Fruit fly (Drosophila melanogaster) whole organism, embryonic: ENCODE measurements around the gene Vps52.

Source experiments
- ATbp ChIP-seq: fragments of 200-800 bp; sonication (Bioruptor generic); optimal IDR thresholded peaks from 2 replicates; lab custom pipeline; 2017; ENCODE audit warnings: missing biosample characterization, mild to moderate bottlenecking, missing genetic modification characterization, missing genetic modification reagents
- Asciz ChIP-seq: fragments of 200-800 bp; sonication (Bioruptor generic); optimal IDR thresholded peaks from 2 replicates; lab custom pipeline; 2017; ENCODE audit warnings: missing biosample characterization, mild to moderate bottlenecking, missing genetic modification characterization, missing genetic modification reagents
- Blimp-1 ChIP-seq: fragments of 200-800 bp; sonication (Bioruptor generic); optimal IDR thresholded peaks from 3 replicates; lab custom pipeline; 2018; ENCODE audit warnings: missing biosample characterization, missing genetic modification characterization, mild to moderate bottlenecking, moderate library complexity, missing genetic modification reagents
- Bteb2 ChIP-seq: fragments of 200-800 bp; sonication (Bioruptor generic); optimal IDR thresholded peaks from 2 replicates; lab custom pipeline; 2016; ENCODE audit warnings: missing biosample characterization, missing genetic modification characterization
- CG10274 ChIP-seq: fragments of 200-800 bp; sonication (Bioruptor generic); optimal IDR thresholded peaks from 3 replicates; lab custom pipeline; 2017; ENCODE audit warnings: missing biosample characterization, mild to moderate bottlenecking, missing genetic modification characterization
- CG10321 ChIP-seq: fragments of 200-800 bp; sonication (Bioruptor generic); IDR thresholded peaks from 2 replicates; pipeline ENCODE4 v1.3.6; 2022; ENCODE audit warnings: missing biosample characterization, missing genetic modification characterization
- CG11093 ChIP-seq: fragments of 200-800 bp; sonication (Bioruptor generic); IDR thresholded peaks from 3 replicates; pipeline ENCODE4 v1.3.6; 2022; ENCODE audit warnings: missing biosample characterization, missing genetic modification characterization
- CG11247 ChIP-seq: fragments of 200-800 bp; sonication (Bioruptor generic); IDR thresholded peaks from 2 replicates; pipeline ENCODE4 v1.3.6; 2022; ENCODE audit warnings: missing biosample characterization, missing genetic modification characterization
- CG11560 ChIP-seq: fragments of 200-800 bp; sonication (Bioruptor generic); IDR thresholded peaks from 3 replicates; pipeline ENCODE4 v1.3.6; 2022; ENCODE audit warnings: missing biosample characterization, missing genetic modification characterization
- CG12769 ChIP-seq: fragments of 200-800 bp; sonication (Bioruptor generic); optimal IDR thresholded peaks from 2 replicates; lab custom pipeline; 2019; ENCODE audit warnings: missing biosample characterization, mild to moderate bottlenecking, missing genetic modification characterization, moderate library complexity
- CG14710 ChIP-seq: fragments of 200-800 bp; sonication (Bioruptor generic); optimal IDR thresholded peaks from 3 replicates; lab custom pipeline; 2019; ENCODE audit warnings: missing biosample characterization, mild to moderate bottlenecking, missing genetic modification characterization, moderate library complexity
- CG14965 ChIP-seq: fragments of 200-800 bp; sonication (Bioruptor generic); optimal IDR thresholded peaks from 2 replicates; lab custom pipeline; 2016; ENCODE audit warnings: missing biosample characterization, missing genetic modification characterization, borderline replicate concordance
- CG15073 ChIP-seq: fragments of 200-800 bp; sonication (Bioruptor generic); optimal IDR thresholded peaks from 2 replicates; lab custom pipeline; 2016; ENCODE audit warnings: missing biosample characterization, missing genetic modification characterization
- CG17802 ChIP-seq: fragments of 200-800 bp; sonication (Bioruptor generic); optimal IDR thresholded peaks from 2 replicates; lab custom pipeline; 2018; ENCODE audit warnings: missing biosample characterization, mild to moderate bottlenecking, missing genetic modification characterization, moderate library complexity
- CG2199 ChIP-seq: fragments of 200-800 bp; sonication (Bioruptor generic); IDR thresholded peaks from 3 replicates; pipeline ENCODE4 v1.3.6; 2022; ENCODE audit warnings: missing biosample characterization, missing genetic modification characterization
- CG30020 ChIP-seq: fragments of 200-800 bp; optimal IDR thresholded peaks from 2 replicates; lab custom pipeline; 2019; ENCODE audit warnings: missing biosample characterization, mild to moderate bottlenecking, missing genetic modification characterization, moderate library complexity
- CG31224 ChIP-seq: fragments of 200-800 bp; sonication (Bioruptor generic); IDR thresholded peaks from 2 replicates; pipeline ENCODE4 v1.3.6; 2022; ENCODE audit warnings: missing biosample characterization, missing genetic modification characterization
- CG3407 ChIP-seq: fragments of 200-800 bp; sonication (Bioruptor generic); optimal IDR thresholded peaks from 2 replicates; lab custom pipeline; 2018; ENCODE audit warnings: missing biosample characterization, mild to moderate bottlenecking, missing genetic modification characterization
- CG7357 ChIP-seq: fragments of 200-800 bp; sonication (Bioruptor generic); IDR thresholded peaks from 3 replicates; pipeline ENCODE4 v1.3.6; 2022; ENCODE audit warnings: missing biosample characterization, missing genetic modification characterization
- CG8359 ChIP-seq: fragments of 200-800 bp; sonication (Bioruptor generic); optimal IDR thresholded peaks from 2 replicates; lab custom pipeline; 2017; ENCODE audit warnings: missing biosample characterization, mild to moderate bottlenecking, missing genetic modification characterization, borderline replicate concordance
- CG8478 ChIP-seq: fragments of >200 bp; optimal IDR thresholded peaks from 2 replicates; lab custom pipeline; 2018
- E2f1 ChIP-seq: fragments of 200-800 bp; sonication (Bioruptor generic); IDR thresholded peaks from 2 replicates; pipeline ENCODE4 v1.3.6; 2022; ENCODE audit warnings: missing biosample characterization, missing genetic modification characterization
- H15 ChIP-seq: fragments of 200-800 bp; sonication (Bioruptor generic); IDR thresholded peaks from 3 replicates; pipeline ENCODE4 v1.3.6; 2022; ENCODE audit warnings: missing biosample characterization, missing genetic modification characterization
- MESR4 ChIP-seq: fragments of 200-800 bp; sonication (Bioruptor generic); optimal IDR thresholded peaks from 2 replicates; lab custom pipeline; 2018; ENCODE audit warnings: missing biosample characterization, mild to moderate bottlenecking, missing genetic modification characterization, moderate library complexity
- Max ChIP-seq: fragments of 200-800 bp; sonication (Bioruptor generic); optimal IDR thresholded peaks from 2 replicates; lab custom pipeline; 2016; ENCODE audit warnings: missing biosample characterization, mild to moderate bottlenecking, missing genetic modification characterization
- Six4 ChIP-seq: fragments of 200-800 bp; sonication (Bioruptor generic); optimal IDR thresholded peaks from 2 replicates; lab custom pipeline; 2016; ENCODE audit warnings: missing biosample characterization, missing genetic modification characterization
- Sox100B ChIP-seq: fragments of 200-800 bp; sonication (Bioruptor generic); optimal IDR thresholded peaks from 3 replicates; lab custom pipeline; 2018; ENCODE audit warnings: missing biosample characterization, mild to moderate bottlenecking, missing genetic modification characterization
- Stat92E ChIP-seq, 3 experiments: fragments of >200 bp in 2 of 3; fragments of 200-800 bp in 1 of 3; sonication (Bioruptor generic) in 1 of 3; optimal IDR thresholded peaks; 2 replicates each; lab custom pipeline; 2017 to 2019; ENCODE audit warnings: missing biosample characterization in 3 of 3, missing genetic modification characterization in 3 of 3, mild to moderate bottlenecking in 1 of 3, moderate library complexity in 1 of 3
- amos ChIP-seq: fragments of 200-800 bp; sonication (Bioruptor generic); IDR thresholded peaks from 2 replicates; pipeline ENCODE4 v1.3.6; 2022; ENCODE audit warnings: missing biosample characterization, missing genetic modification characterization; ENCODE audit not compliant: partially characterized antibody
- ase ChIP-seq: fragments of 200-800 bp; sonication (Bioruptor generic); IDR thresholded peaks from 3 replicates; pipeline ENCODE4 v1.3.6; 2022; ENCODE audit warnings: missing biosample characterization, missing genetic modification characterization
- ato ChIP-seq: fragments of 200-800 bp; sonication (Bioruptor generic); IDR thresholded peaks from 2 replicates; pipeline ENCODE4 v1.3.6; 2022; ENCODE audit warnings: missing biosample characterization, missing genetic modification characterization; ENCODE audit not compliant: partially characterized antibody
- az2 ChIP-seq: fragments of 200-800 bp; sonication (Bioruptor generic); optimal IDR thresholded peaks from 3 replicates; lab custom pipeline; 2016; ENCODE audit warnings: missing biosample characterization, missing genetic modification characterization
- bab2 ChIP-seq: fragments of 200-800 bp; sonication (Bioruptor generic); optimal IDR thresholded peaks from 2 replicates; lab custom pipeline; 2016; ENCODE audit warnings: missing biosample characterization, missing genetic modification characterization
- br ChIP-seq: fragments of >200 bp; optimal IDR thresholded peaks from 2 replicates; lab custom pipeline; 2017
- da ChIP-seq: fragments of 200-800 bp; sonication (Bioruptor generic); optimal IDR thresholded peaks from 2 replicates; lab custom pipeline; 2016; ENCODE audit warnings: missing biosample characterization, missing genetic modification characterization
- dimm ChIP-seq: fragments of 200-800 bp; sonication (Bioruptor generic); IDR thresholded peaks from 2 replicates; pipeline ENCODE4 v1.3.6; 2022; ENCODE audit warnings: missing biosample characterization, missing genetic modification characterization
- fd102C ChIP-seq: fragments of 200-800 bp; sonication (Bioruptor generic); optimal IDR thresholded peaks from 2 replicates; lab custom pipeline; 2018; ENCODE audit warnings: missing biosample characterization, mild to moderate bottlenecking, missing genetic modification characterization, moderate library complexity
- gro ChIP-seq: fragments of 200-800 bp; sonication (Bioruptor generic); optimal IDR thresholded peaks from 2 replicates; lab custom pipeline; 2016; ENCODE audit warnings: missing biosample characterization, missing genetic modification characterization
- hbn ChIP-seq: fragments of 200-800 bp; sonication (Bioruptor generic); IDR thresholded peaks from 2 replicates; pipeline ENCODE4 v1.3.6; 2022; ENCODE audit warnings: missing biosample characterization, missing genetic modification characterization; ENCODE audit not compliant: partially characterized antibody
- her ChIP-seq: fragments of 200-800 bp; sonication (Bioruptor generic); optimal IDR thresholded peaks from 2 replicates; lab custom pipeline; 2016; ENCODE audit warnings: missing biosample characterization, missing genetic modification characterization
- hkb ChIP-seq, 2 experiments: fragments of 200-800 bp in 1 of 2; fragments of >200 bp in 1 of 2; sonication (Bioruptor generic) in 1 of 2; IDR thresholded peaks in 1 of 2; optimal IDR thresholded peaks in 1 of 2; 2 replicates each; pipeline versions ENCODE4 v1.3.6 to Lab custom; 2017 to 2022; ENCODE audit warnings: missing biosample characterization in 1 of 2, missing genetic modification characterization in 1 of 2
- hth ChIP-seq: fragments of >200 bp; optimal IDR thresholded peaks from 2 replicates; lab custom pipeline; 2017; ENCODE audit warnings: inconsistent platforms
- insv ChIP-seq, 2 experiments: fragments of 200-800 bp; sonication (Bioruptor generic); optimal IDR thresholded peaks; 3 replicates each; lab custom pipeline; 2016 to 2018; ENCODE audit warnings: missing biosample characterization in 2 of 2, missing genetic modification characterization in 2 of 2
- odd ChIP-seq: fragments of 200-800 bp; sonication (Bioruptor generic); optimal IDR thresholded peaks from 2 replicates; lab custom pipeline; 2017; ENCODE audit warnings: missing biosample characterization, mild to moderate bottlenecking, missing genetic modification characterization
- peb ChIP-seq: fragments of 200-800 bp; sonication (Bioruptor generic); IDR thresholded peaks from 2 replicates; pipeline ENCODE4 v1.3.6; 2022; ENCODE audit warnings: missing biosample characterization, missing genetic modification characterization
- seq ChIP-seq: fragments of 200-800 bp; sonication (Bioruptor generic); IDR thresholded peaks from 2 replicates; pipeline ENCODE4 v1.3.6; 2022; ENCODE audit warnings: missing biosample characterization, missing genetic modification characterization
- sisA ChIP-seq: fragments of 200-800 bp; sonication (Bioruptor generic); IDR thresholded peaks from 2 replicates; pipeline ENCODE4 v1.3.6; 2022; ENCODE audit warnings: missing biosample characterization, missing genetic modification characterization
- tna ChIP-seq: fragments of 200-800 bp; sonication (Bioruptor generic); IDR thresholded peaks from 2 replicates; pipeline ENCODE4 v1.3.6; 2022; ENCODE audit warnings: missing biosample characterization, missing genetic modification characterization; ENCODE audit not compliant: partially characterized antibody
- vnd ChIP-seq: fragments of 200-800 bp; sonication (Bioruptor generic); IDR thresholded peaks from 3 replicates; pipeline ENCODE4 v1.3.6; 2022; ENCODE audit warnings: missing biosample characterization, missing genetic modification characterization; ENCODE audit not compliant: partially characterized antibody
- wek ChIP-seq: fragments of 200-800 bp; sonication (Bioruptor generic); optimal IDR thresholded peaks from 3 replicates; lab custom pipeline; 2018; ENCODE audit warnings: missing biosample characterization, mild to moderate bottlenecking, missing genetic modification characterization, moderate library complexity

Gene Vps52

dm6 chr2L:5476699-5477098 lies 47.0 kb downstream of the Vps52 start (continued):
- TF ChIP-seq CG31224 (peak; percentile 78), Blimp-1 (peak; percentile 78), CG2199 (peak; percentile 83; the same call in 2 of the 3 replicates), CG14710 (tag; lab: Kevin White, UChicago) (peak; percentile 77), az2 (peak; percentile 73), CG11560 (tag; lab: Robert Waterston, UW) (peak; percentile 46; the same call in 1 of the 3 replicates), da (peak; percentile 47), Stat92E (GFP tag; optimal IDR thresholded peaks at IDR 0.05; lab: Kevin White, UChicago) (peak in 1 of 3 experiments; percentile 12), ATbp (peak; percentile 84), CG8478 (no peak), ase (GFP tag; lab: Robert Waterston, UW) (peak; percentile 76), tna (GFP tag; lab: Robert Waterston, UW) (no peak), hkb (optimal IDR thresholded peaks at IDR 0.05; lab: Kevin White, UChicago) (no peak), hkb (GFP tag; IDR thresholded peaks at IDR 0.05; lab: Robert Waterston, UW) (peak; percentile 81), hth (no peak), CG8359 (GFP tag; lab: Kevin White, UChicago) (peak; percentile 41), H15 (GFP tag; lab: Robert Waterston, UW) (peak; percentile 82; the same call in 2 of the 3 replicates), CG11247 (peak; percentile 74), insv (GFP tag; optimal IDR thresholded peaks at IDR 0.05; lab: Kevin White, UChicago) (no peak), CG10321 (GFP tag; lab: Robert Waterston, UW) (peak; percentile 41; the same call in 1 of the 2 replicates), E2f1 (GFP tag; lab: Robert Waterston, UW) (peak; percentile 76), MESR4 (peak; percentile 22), wek (GFP tag; lab: Kevin White, UChicago) (no peak), odd (GFP tag; lab: Kevin White, UChicago) (peak; percentile 50), bab2 (GFP tag; lab: Kevin White, UChicago) (peak; percentile 76), CG10274 (GFP tag; lab: Kevin White, UChicago) (no peak), CG14965 (peak; percentile 37), Bteb2 (GFP tag; lab: Kevin White, UChicago) (peak; percentile 22), CG12769 (tag; lab: Kevin White, UChicago) (peak; percentile 74), CG11093 (GFP tag; lab: Robert Waterston, UW) (peak; percentile 74), her (peak; percentile 81), gro (GFP tag; lab: Kevin White, UChicago) (peak; percentile 55), fd102C (GFP tag; lab: Kevin White, UChicago) (peak; percentile 81), dimm (GFP tag; lab: Robert Waterston, UW) (peak; percentile 73), amos (no peak), Six4 (GFP tag; lab: Kevin White, UChicago) (peak; percentile 80), br (lab: Kevin White, UChicago) (no peak), Sox100B (peak; percentile 68), Asciz (no peak), CG3407 (GFP tag; lab: Kevin White, UChicago) (peak; percentile 84), CG30020 (tag; lab: Kevin White, UChicago) (peak; percentile 36), CG17802 (tag; lab: Kevin White, UChicago) (peak; percentile 38), seq (GFP tag; lab: Robert Waterston, UW) (peak; percentile 68), ato (no peak), peb (peak; percentile 81), CG15073 (peak; percentile 57), hbn (no peak), CG7357 (GFP tag; lab: Robert Waterston, UW) (peak; percentile 71; the same call in 2 of the 3 replicates), vnd (GFP tag; lab: Robert Waterston, UW) (no peak), Max (peak; percentile 64), sisA (GFP tag; lab: Robert Waterston, UW) (peak; percentile 88)
